Worm (Caenorhabditis elegans) whole organism, late embryonic: ENCODE measurements around the gene ZK616.61.

ENCODE experiments used
- ama-1 ChIP-seq: fragments of 150-350 bp; optimal IDR thresholded peaks from 2 replicates; lab custom pipeline; 2014
- ceh-19 ChIP-seq: fragments of 200-800 bp; sonication (Bioruptor generic); optimal IDR thresholded peaks from 2 replicates; lab custom pipeline; 2018; ENCODE audit warnings: mild to moderate bottlenecking, missing genetic modification characterization, missing compliant biosample characterization
- ceh-9 ChIP-seq: sonication (generic microtip); optimal IDR thresholded peaks from 2 replicates; lab custom pipeline; 2016; ENCODE audit warnings: mild to moderate bottlenecking, missing genetic modification characterization, inconsistent platforms, missing compliant biosample characterization
- hlh-6 ChIP-seq: sonication (generic microtip); optimal IDR thresholded peaks from 2 replicates; lab custom pipeline; 2016; ENCODE audit warnings: missing genotype, missing genetic modification characterization, missing compliant biosample characterization
- pag-3 ChIP-seq: sonication (generic microtip); optimal IDR thresholded peaks from 2 replicates; lab custom pipeline; 2016; ENCODE audit warnings: missing compliant biosample characterization, missing genetic modification characterization, borderline replicate concordance
- pax-1 ChIP-seq: fragments of 150-350 bp; optimal IDR thresholded peaks from 2 replicates; lab custom pipeline; 2014; ENCODE audit warnings: missing biosample characterization, missing genetic modification characterization
- unc-55 ChIP-seq: sonication (generic microtip); optimal IDR thresholded peaks from 2 replicates; lab custom pipeline; 2017; ENCODE audit warnings: missing biosample characterization, missing genetic modification reagents, missing genetic modification characterization

DNA sequence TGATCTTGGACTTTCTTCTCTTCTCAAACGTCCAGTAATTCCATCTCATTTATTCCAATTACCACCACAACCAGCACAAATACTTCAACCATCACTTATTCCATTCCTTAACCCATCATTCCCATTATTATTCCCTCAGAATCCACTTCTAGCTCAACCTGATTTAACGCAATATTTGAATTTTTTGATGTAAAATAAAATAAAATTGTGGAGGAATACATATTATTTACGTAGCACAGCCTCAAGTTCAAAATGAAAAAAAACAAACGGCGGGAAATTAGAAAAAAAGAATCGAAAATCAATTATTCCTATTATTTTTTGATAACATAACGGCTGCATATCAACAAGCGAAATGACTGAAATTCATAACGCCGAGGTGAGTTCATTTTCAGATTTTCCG lies at the start of gene ZK616.61:
- TF ChIP-seq pag-3 (tag; lab: Kevin White, UChicago): no peak
- TF ChIP-seq ceh-9 (tag; lab: Kevin White, UChicago): no peak
- no peak for TF ChIP-seq pax-1 (tag; lab: Kevin White, UChicago)
- TF ChIP-seq ama-1 (lab: Kevin White, UChicago): no peak
- TF ChIP-seq ceh-19 (GFP tag; lab: Kevin White, UChicago): no peak
- TF ChIP-seq unc-55 (GFP tag; lab: Kevin White, UChicago): no peak
- no peak for TF ChIP-seq hlh-6 (tag; lab: Kevin White, UChicago)
